Fruit fly (Drosophila melanogaster): Measurements from ENCODE around the gene Arfrp1.
A peak's percentile ranks its signal among the peaks of the same experiment; 100 is the strongest.

The Arfrp1 gene

dm6 chrX:9106775-9107283 is at the start of gene Arfrp1 (continued):
- TF ChIP-seq CG15514 (GFP tag; optimal IDR thresholded peaks at IDR 0.05) (peak; percentile 31), CG3995 (GFP tag; optimal IDR thresholded peaks at IDR 0.05) (peak; percentile 53), CG8290 (GFP tag; optimal IDR thresholded peaks at IDR 0.05) (peak; percentile 66), CG8290 (tag; optimal IDR thresholded peaks at IDR 0.05) (peak in 1 of 2 experiments; percentile 39), H2.0 (GFP tag; IDR thresholded peaks at IDR 0.05) (0 out of 2 replicates have a peak, but pooled peaks have one; percentile 15), CG4707 (GFP tag; optimal IDR thresholded peaks at IDR 0.05) (no peak), CG10959 (GFP tag; IDR thresholded peaks at IDR 0.05) (no peak), fd96Cb (tag; optimal IDR thresholded peaks at IDR 0.05) (no peak), onecut (GFP tag; IDR thresholded peaks at IDR 0.05) (peak; percentile 37; the same call in 1 of the 2 replicates), CG3847 (GFP tag; IDR thresholded peaks at IDR 0.05) (no peak), CG12391 (tag; optimal IDR thresholded peaks at IDR 0.05) (peak; percentile 34), fu2 (GFP tag; optimal IDR thresholded peaks at IDR 0.05) (no peak), Six4 (GFP tag; optimal IDR thresholded peaks at IDR 0.05) (no peak), CG2712 (tag; optimal IDR thresholded peaks at IDR 0.05) (peak; percentile 25)

dm6 chrX:9060078-9060477 is 46.8 kb upstream of the Arfrp1 start:
- TF ChIP-seq her (GFP tag; optimal IDR thresholded peaks at IDR 0.05) (no peak), CG16815 (GFP tag; optimal IDR thresholded peaks at IDR 0.05) (peak; percentile 34), CG8478 (optimal IDR thresholded peaks at IDR 0.05) (no peak), Meics (GFP tag; optimal IDR thresholded peaks at IDR 0.05) (peak; percentile 78), lmd (GFP tag; IDR thresholded peaks at IDR 0.05) (peak; percentile 76), CG18619 (GFP tag; optimal IDR thresholded peaks at IDR 0.05) (peak; percentile 66), CG8281 (tag; optimal IDR thresholded peaks at IDR 0.05) (peak; percentile 33), NC2β (GFP tag; optimal IDR thresholded peaks at IDR 0.05) (peak; percentile 12), Bteb2 (GFP tag; optimal IDR thresholded peaks at IDR 0.05) (peak; percentile 3), gro (GFP tag; optimal IDR thresholded peaks at IDR 0.05) (no peak), H2.0 (GFP tag; IDR thresholded peaks at IDR 0.05) (peak; percentile 84), Abd-B (GFP tag; optimal IDR thresholded peaks at IDR 0.05) (no peak), Sox100B (GFP tag; optimal IDR thresholded peaks at IDR 0.05) (peak; percentile 70), CG11456 (GFP tag; IDR thresholded peaks at IDR 0.05) (no peak), Hr3 (GFP tag; optimal IDR thresholded peaks at IDR 0.05) (peak; percentile 59), CkIIα-i1 (GFP tag; IDR thresholded peaks at IDR 0.05) (0 out of 2 replicates have a peak, but pooled peaks have one; percentile 20), CG4730 (GFP tag; IDR thresholded peaks at IDR 0.05) (peak; percentile 43; the same call in 1 of the 2 replicates), chn (GFP tag; optimal IDR thresholded peaks at IDR 0.05) (peak; percentile 35), CG13424 (tag; optimal IDR thresholded peaks at IDR 0.05) (peak; percentile 85), CG5245 (GFP tag; optimal IDR thresholded peaks at IDR 0.05) (peak; percentile 33), CG6813 (GFP tag; optimal IDR thresholded peaks at IDR 0.05) (peak; percentile 61), pan (optimal IDR thresholded peaks at IDR 0.05) (no peak), pan (GFP tag; optimal IDR thresholded peaks at IDR 0.05 in 1 of 2, IDR thresholded peaks at IDR 0.05 in 1 of 2) (peak in 1 of 2 experiments; percentile 75), CHES-1-like (GFP tag; optimal IDR thresholded peaks at IDR 0.05) (peak; percentile 6), grau (tag; optimal IDR thresholded peaks at IDR 0.05) (peak; percentile 82), Ptx1 (GFP tag; IDR thresholded peaks at IDR 0.05) (peak; percentile 63), CG8290 (GFP tag; optimal IDR thresholded peaks at IDR 0.05) (no peak), CG8290 (tag; optimal IDR thresholded peaks at IDR 0.05) (no peak), sisA (GFP tag; IDR thresholded peaks at IDR 0.05) (peak; percentile 66), Hey (tag; optimal IDR thresholded peaks at IDR 0.05) (no peak), Awh (GFP tag; IDR thresholded peaks at IDR 0.05) (peak; percentile 75), MTF-1 (GFP tag; optimal IDR thresholded peaks at IDR 0.05; ENCODE audit: borderline replicate concordance) (peak; percentile 22), CG43689 (GFP tag; IDR thresholded peaks at IDR 0.05) (peak; percentile 54), CG5180 (GFP tag; optimal IDR thresholded peaks at IDR 0.05) (peak; percentile 43), peb (GFP tag; IDR thresholded peaks at IDR 0.05) (peak; percentile 31; the same call in 1 of the 2 replicates), vfl (GFP tag; optimal IDR thresholded peaks at IDR 0.05) (no peak), Nf-YB (GFP tag; optimal IDR thresholded peaks at IDR 0.05) (peak; percentile 56), ems (GFP tag; optimal IDR thresholded peaks at IDR 0.05) (peak; percentile 61), Chrac-16 (GFP tag; optimal IDR thresholded peaks at IDR 0.05) (peak; percentile 14)

All from whole organism, embryonic.